Worm (Caenorhabditis elegans) whole organism, young adult: ENCODE data around the gene msp-3.

ENCODE experiments used
- B0035.1 ChIP-seq: sonication (generic microtip); optimal IDR thresholded peaks from 2 replicates; lab custom pipeline; 2016; ENCODE audit warnings: missing genetic modification characterization, mild to moderate bottlenecking, missing compliant biosample characterization, missing genotype, missing genetic modification reagents
- F22D6.2 ChIP-seq: sonication (generic microtip); optimal IDR thresholded peaks from 2 replicates; lab custom pipeline; 2016; ENCODE audit warnings: mild to moderate bottlenecking, missing genetic modification characterization, missing compliant biosample characterization
- F37B4.10 ChIP-seq: fragments of 200-800 bp; sonication (Bioruptor generic); IDR thresholded peaks from 2 replicates; pipeline ENCODE4 v1.3.6; 2022; ENCODE audit warnings: missing genetic modification characterization, missing compliant biosample characterization
- F39B2.1 ChIP-seq: fragments of 200-800 bp; sonication (Bioruptor generic); IDR thresholded peaks from 2 replicates; pipeline ENCODE4 v1.3.6; 2022; ENCODE audit warnings: missing genetic modification reagents, missing genetic modification characterization, missing compliant biosample characterization
- F49E8.2 ChIP-seq: sonication (generic microtip); optimal IDR thresholded peaks from 3 replicates; lab custom pipeline; 2017; ENCODE audit warnings: missing genetic modification characterization, mild to moderate bottlenecking, missing compliant biosample characterization, antibody characterized with exemption, moderate library complexity; ENCODE audit not compliant: insufficient read depth
- F55B11.4 ChIP-seq: sonication (generic microtip); optimal IDR thresholded peaks from 2 replicates; lab custom pipeline; 2016; ENCODE audit warnings: missing compliant biosample characterization, missing genetic modification characterization, borderline replicate concordance; ENCODE audit not compliant: insufficient read depth
- Y53G8AR.9 ChIP-seq: fragments of 200-800 bp; sonication (Bioruptor generic); conservative IDR thresholded peaks from 2 replicates; pipeline ENCODE4 v1.3.6; 2022; ENCODE audit warnings: missing genetic modification reagents, missing genetic modification characterization, missing compliant biosample characterization
- Y67H2A.10 ChIP-seq: fragments of 200-800 bp; sonication (Bioruptor generic); conservative IDR thresholded peaks from 2 replicates; pipeline ENCODE4 v1.3.6; 2022; ENCODE audit warnings: missing genetic modification reagents, missing genetic modification characterization, missing compliant biosample characterization
- Y79H2A.3 ChIP-seq: fragments of 200-800 bp; sonication (Bioruptor generic); conservative IDR thresholded peaks from 2 replicates; pipeline ENCODE4 v1.3.6; 2022; ENCODE audit warnings: missing genetic modification reagents, missing genetic modification characterization, missing compliant biosample characterization
- akir-1 ChIP-seq: fragments of 200-800 bp; sonication (Bioruptor generic); optimal IDR thresholded peaks from 2 replicates; lab custom pipeline; 2018; ENCODE audit warnings: mild to moderate bottlenecking, missing genetic modification characterization, moderate library complexity, missing compliant biosample characterization
- attf-5 ChIP-seq: fragments of 200-800 bp; sonication (Bioruptor generic); optimal IDR thresholded peaks from 2 replicates; lab custom pipeline; 2018; ENCODE audit warnings: mild to moderate bottlenecking, missing genetic modification characterization, missing compliant biosample characterization
- attf-6 ChIP-seq: fragments of 200-800 bp; sonication (Bioruptor generic); IDR thresholded peaks from 2 replicates; pipeline ENCODE4 v1.3.6; 2022; ENCODE audit warnings: missing genetic modification reagents, missing genetic modification characterization, missing compliant biosample characterization
- ccch-3 ChIP-seq: fragments of 200-800 bp; sonication (Bioruptor generic); optimal IDR thresholded peaks from 2 replicates; lab custom pipeline; 2018; ENCODE audit warnings: mild to moderate bottlenecking, missing genetic modification characterization, missing compliant biosample characterization
- cebp-1 ChIP-seq, 2 experiments: fragments of 200-800 bp in 1 of 2; sonication (Bioruptor generic) in 1 of 2; sonication (generic microtip) in 1 of 2; IDR thresholded peaks in 1 of 2; optimal IDR thresholded peaks in 1 of 2; 2 replicates each; pipeline versions ENCODE4 v1.3.6 to Lab custom; 2017 to 2022; ENCODE audit warnings: missing compliant biosample characterization in 2 of 2, missing genetic modification characterization in 2 of 2, mild to moderate bottlenecking in 1 of 2, missing genetic modification reagents in 1 of 2, moderate library complexity in 1 of 2
- cebp-2 ChIP-seq: fragments of 200-800 bp; sonication (Bioruptor generic); IDR thresholded peaks from 2 replicates; pipeline ENCODE4 v1.3.6; 2022; ENCODE audit warnings: missing genetic modification characterization, missing compliant biosample characterization
- ceh-27 ChIP-seq: fragments of 200-800 bp; sonication (Bioruptor generic); optimal IDR thresholded peaks from 2 replicates; lab custom pipeline; 2018; ENCODE audit warnings: mild to moderate bottlenecking, missing genetic modification characterization, moderate library complexity, missing compliant biosample characterization
- die-1 ChIP-seq: sonication (generic microtip); optimal IDR thresholded peaks from 2 replicates; lab custom pipeline; 2016; ENCODE audit warnings: missing genotype, mild to moderate bottlenecking, missing genetic modification characterization, missing compliant biosample characterization
- dpl-1 ChIP-seq: fragments of 150-350 bp; optimal IDR thresholded peaks from 2 replicates; lab custom pipeline; 2014; ENCODE audit warnings: missing biosample characterization, missing genetic modification reagents, missing genetic modification characterization
- efl-1 ChIP-seq: fragments of 150-350 bp; optimal IDR thresholded peaks from 2 replicates; lab custom pipeline; 2014; ENCODE audit warnings: missing biosample characterization, missing genetic modification reagents, missing genetic modification characterization
- egl-44 ChIP-seq: fragments of 200-800 bp; sonication (Bioruptor generic); IDR thresholded peaks from 2 replicates; pipeline ENCODE4 v1.3.6; 2022; ENCODE audit warnings: missing genetic modification reagents, missing genetic modification characterization, missing compliant biosample characterization
- ets-4 ChIP-seq: fragments of 200-800 bp; sonication (Bioruptor generic); optimal IDR thresholded peaks from 2 replicates; lab custom pipeline; 2018; ENCODE audit warnings: mild to moderate bottlenecking, missing genetic modification characterization, missing compliant biosample characterization
- fkh-3 ChIP-seq: sonication (generic microtip); optimal IDR thresholded peaks from 2 replicates; lab custom pipeline; 2016; ENCODE audit warnings: mild to moderate bottlenecking, missing genetic modification characterization, missing compliant biosample characterization
- lag-1 ChIP-seq: fragments of 200-800 bp; sonication (Bioruptor generic); IDR thresholded peaks from 2 replicates; pipeline ENCODE4 v1.3.6; 2022; ENCODE audit warnings: missing genetic modification reagents, missing genetic modification characterization, missing compliant biosample characterization
- let-526 ChIP-seq: fragments of 200-800 bp; sonication (Bioruptor generic); IDR thresholded peaks from 2 replicates; pipeline ENCODE4 v1.3.6; 2022; ENCODE audit warnings: missing genetic modification reagents, missing genetic modification characterization, missing compliant biosample characterization
- lin-26 ChIP-seq: fragments of 200-800 bp; sonication (Bioruptor generic); IDR thresholded peaks from 2 replicates; pipeline ENCODE4 v1.3.6; 2022; ENCODE audit warnings: missing genetic modification reagents, missing genetic modification characterization, missing compliant biosample characterization
- lin-35 ChIP-seq, 3 experiments: fragments of 150-350 bp in 2 of 3; sonication (generic microtip) in 1 of 3; optimal IDR thresholded peaks; 2 replicates each; lab custom pipeline; 2014 to 2018; ENCODE audit warnings: missing biosample characterization in 3 of 3, missing genetic modification characterization in 3 of 3, missing genetic modification reagents in 3 of 3
- madf-3 ChIP-seq: fragments of 200-800 bp; sonication (Bioruptor generic); IDR thresholded peaks from 2 replicates; pipeline ENCODE4 v1.3.6; 2022; ENCODE audit warnings: missing genetic modification reagents, missing genetic modification characterization, missing compliant biosample characterization
- madf-6 ChIP-seq: fragments of 200-800 bp; sonication (Bioruptor generic); IDR thresholded peaks from 2 replicates; pipeline ENCODE4 v1.3.6; 2022; ENCODE audit warnings: missing genetic modification reagents, missing genetic modification characterization, missing compliant biosample characterization
- mes-4 ChIP-seq: sonication (generic microtip); optimal IDR thresholded peaks from 2 replicates; lab custom pipeline; 2016; ENCODE audit warnings: missing genotype, missing genetic modification characterization, missing compliant biosample characterization
- nfya-1 ChIP-seq: sonication (generic microtip); optimal IDR thresholded peaks from 2 replicates; lab custom pipeline; 2017; ENCODE audit warnings: antibody characterized with exemption, missing compliant biosample characterization, missing genetic modification characterization, borderline replicate concordance; ENCODE audit not compliant: insufficient read depth
- nhr-179 ChIP-seq: sonication (generic microtip); optimal IDR thresholded peaks from 2 replicates; lab custom pipeline; 2016; ENCODE audit warnings: mild to moderate bottlenecking, missing genetic modification characterization, missing compliant biosample characterization
- pha-4 ChIP-seq: fragments of 150-350 bp; sonication (generic microtip); optimal IDR thresholded peaks from 2 replicates; lab custom pipeline; 2014; ENCODE audit warnings: missing biosample characterization, missing genetic modification reagents, missing genetic modification characterization
- repo-1 ChIP-seq: sonication (generic microtip); optimal IDR thresholded peaks from 2 replicates; lab custom pipeline; 2017; ENCODE audit warnings: mild to moderate bottlenecking, missing genetic modification characterization, missing compliant biosample characterization
- rpc-1 ChIP-seq, 2 experiments: fragments of 150-350 bp in 1 of 2; sonication (generic microtip) in 1 of 2; optimal IDR thresholded peaks; 2 replicates each; lab custom pipeline; 2014 to 2018; ENCODE audit warnings: missing biosample characterization in 1 of 2, missing genetic modification characterization in 1 of 2, missing genetic modification reagents in 1 of 2, missing genotype in 1 of 2
- sdz-38 ChIP-seq: sonication (generic microtip); optimal IDR thresholded peaks from 2 replicates; lab custom pipeline; 2016; ENCODE audit warnings: missing genotype, missing genetic modification characterization, missing compliant biosample characterization
- snpc-1.1 ChIP-seq: sonication (generic microtip); optimal IDR thresholded peaks from 2 replicates; lab custom pipeline; 2017; ENCODE audit warnings: missing genetic modification characterization, mild to moderate bottlenecking, missing compliant biosample characterization, antibody characterized with exemption, moderate library complexity, missing genotype, missing genetic modification reagents; ENCODE audit not compliant: insufficient read depth
- snpc-4 ChIP-seq, 5 experiments: fragments of 150-350 bp in 1 of 5; sonication (generic microtip) in 4 of 5; optimal IDR thresholded peaks; 2 replicates each; lab custom pipeline; 2014 to 2018; ENCODE audit warnings: missing genetic modification characterization in 5 of 5, missing biosample characterization in 3 of 5, antibody characterized with exemption in 2 of 5, mild to moderate bottlenecking in 2 of 5, missing compliant biosample characterization in 2 of 5, missing genotype in 2 of 5, moderate library complexity in 2 of 5, missing genetic modification reagents in 1 of 5
- tlf-1 ChIP-seq: fragments of 200-800 bp; sonication (Bioruptor generic); optimal IDR thresholded peaks from 2 replicates; lab custom pipeline; 2018; ENCODE audit warnings: mild to moderate bottlenecking, missing genetic modification characterization, missing compliant biosample characterization
- xnd-1 ChIP-seq: sonication (generic microtip); optimal IDR thresholded peaks from 2 replicates; lab custom pipeline; 2016; ENCODE audit warnings: missing genotype, missing genetic modification reagents, missing genetic modification characterization, missing compliant biosample characterization
- zim-3 ChIP-seq: sonication (generic microtip); optimal IDR thresholded peaks from 2 replicates; lab custom pipeline; 2017; ENCODE audit warnings: mild to moderate bottlenecking, missing genetic modification characterization, moderate library complexity, missing compliant biosample characterization
- ztf-18 ChIP-seq: sonication (generic microtip); optimal IDR thresholded peaks from 2 replicates; lab custom pipeline; 2016; ENCODE audit warnings: missing genotype, mild to moderate bottlenecking, missing genetic modification characterization, missing compliant biosample characterization

The msp-3 gene

DNA sequence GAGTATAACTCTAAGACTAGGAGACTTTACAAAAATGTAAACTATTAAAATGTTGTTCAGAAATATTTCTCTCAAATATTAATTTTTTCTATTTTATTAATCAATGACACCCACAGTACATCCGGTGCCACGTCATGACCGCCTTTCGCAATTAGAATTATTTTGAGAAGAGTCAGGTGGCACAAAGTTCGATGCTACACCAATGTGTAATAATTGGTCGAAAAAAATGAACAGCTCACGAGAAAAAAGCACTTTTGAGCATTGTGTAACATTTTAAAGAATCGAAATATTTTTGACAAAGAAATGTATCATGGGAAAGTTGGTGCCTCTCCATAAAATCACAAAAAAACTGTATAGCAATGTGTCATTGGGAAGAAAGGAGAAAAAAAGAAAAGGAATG, 20.6 kb upstream of the msp-3 start:
- no peak for TF ChIP-seq F49E8.2 (tag; lab: Kevin White, UChicago)
- TF ChIP-seq ceh-27 = no peak
- TF ChIP-seq F55B11.4 (tag; lab: Kevin White, UChicago) = no peak
- TF ChIP-seq cebp-2 = no peak
- no peak for TF ChIP-seq F37B4.10 (GFP tag; lab: Robert Waterston, UW)
- TF ChIP-seq F39B2.1 (GFP tag; lab: Robert Waterston, UW) = no peak
- TF ChIP-seq F22D6.2 (tag; lab: Kevin White, UChicago) = no peak
- no peak for TF ChIP-seq efl-1 (GFP tag; lab: Kevin White, UChicago)
- TF ChIP-seq snpc-4 (GFP tag; optimal IDR thresholded peaks at IDR 0.05; lab: Kevin White, UChicago) = no peak
- TF ChIP-seq snpc-4 (tag; optimal IDR thresholded peaks at IDR 0.05; lab: Kevin White, UChicago) = no peak
- TF ChIP-seq repo-1 (tag; lab: Kevin White, UChicago) = no peak
- TF ChIP-seq madf-3 (GFP tag; lab: Robert Waterston, UW) = no peak

DNA sequence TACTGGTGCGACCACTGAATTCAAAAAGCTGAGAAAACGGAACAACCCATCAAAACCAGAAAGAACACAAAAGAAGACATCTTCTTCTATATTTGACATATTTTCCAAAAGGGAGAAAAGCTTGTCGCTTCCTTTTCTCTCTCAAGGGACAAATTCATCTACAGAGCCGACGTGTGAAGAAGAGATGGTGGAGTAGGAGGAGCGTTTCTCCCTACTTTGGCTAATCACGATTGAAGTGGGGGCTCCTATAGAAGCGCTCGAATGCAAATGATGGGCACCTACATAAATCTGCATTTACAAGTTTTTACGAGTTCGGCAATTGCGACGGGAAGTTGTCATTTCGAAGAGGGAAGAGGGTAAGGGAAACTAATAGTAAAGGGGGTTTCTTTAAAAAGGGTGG, 20.2 kb upstream of the msp-3 start:
- TF ChIP-seq mes-4 (tag; lab: Kevin White, UChicago) (no peak), madf-6 (no peak), pha-4 (tag; lab: Kevin White, UChicago) (no peak), die-1 (no peak), let-526 (no peak), Y67H2A.10 (GFP tag; lab: Robert Waterston, UW) (no peak), nfya-1 (tag; lab: Kevin White, UChicago) (no peak), Y79H2A.3 (no peak), rpc-1 (optimal IDR thresholded peaks at IDR 0.05; lab: Kevin White, UChicago) (no peak), rpc-1 (tag; optimal IDR thresholded peaks at IDR 0.05; lab: Kevin White, UChicago) (no peak), lag-1 (GFP tag; lab: Robert Waterston, UW) (no peak), lin-26 (GFP tag; lab: Robert Waterston, UW) (no peak), ccch-3 (GFP tag; lab: Kevin White, UChicago) (no peak), ceh-27 (no peak), lin-35 (GFP tag; optimal IDR thresholded peaks at IDR 0.05; lab: Kevin White, UChicago) (no peak), attf-6 (GFP tag; lab: Robert Waterston, UW) (no peak)

ce11 chrII:4805799-4806198, 19.7 kb upstream of the msp-3 start:
- TF ChIP-seq Y53G8AR.9 (no peak), tlf-1 (no peak), zim-3 (tag; lab: Kevin White, UChicago) (no peak), lin-35 (GFP tag; optimal IDR thresholded peaks at IDR 0.05; lab: Kevin White, UChicago) (no peak), dpl-1 (GFP tag; lab: Kevin White, UChicago) (no peak), egl-44 (GFP tag; lab: Robert Waterston, UW) (no peak), snpc-1.1 (tag; lab: Kevin White, UChicago) (no peak), ets-4 (GFP tag; lab: Kevin White, UChicago) (no peak), fkh-3 (no peak), ztf-18 (tag; lab: Kevin White, UChicago) (no peak), attf-5 (GFP tag; lab: Kevin White, UChicago) (no peak), sdz-38 (no peak), nhr-179 (no peak), cebp-1 (GFP tag; IDR thresholded peaks at IDR 0.05; lab: Robert Waterston, UW) (no peak), cebp-1 (tag; optimal IDR thresholded peaks at IDR 0.05; lab: Kevin White, UChicago) (no peak), xnd-1 (tag; lab: Kevin White, UChicago) (no peak), B0035.1 (tag; lab: Kevin White, UChicago) (no peak), akir-1 (no peak)
